2 worm cellular contexts compared by ENCODE assay signal in genomic region chrII:7812332-7812731, ce11.
TF ChIP-seq lines count a peak whose summit lies in the region.

No protein-coding gene starts in this region.

TF ChIP-seq in whole organism, early embryonic, 17 proteins besides CTCF, POLR2A, EP300 and RAD21 (continued from another document):
- TF ChIP-seq tra-4 (tag; optimal IDR thresholded peaks at IDR 0.05; lab: Kevin White, UChicago) (no peak), ceh-36 (tag; optimal IDR thresholded peaks at IDR 0.05; lab: Kevin White, UChicago) (peak; percentile 34)

TF ChIP-seq in whole organism, late embryonic, 69 proteins besides CTCF, POLR2A, EP300 and RAD21 (continued from another document):
- TF ChIP-seq pha-2 (tag; optimal IDR thresholded peaks at IDR 0.05; lab: Kevin White, UChicago) (no peak), ceh-9 (tag; optimal IDR thresholded peaks at IDR 0.05; lab: Kevin White, UChicago) (no peak), pqm-1 (tag; optimal IDR thresholded peaks at IDR 0.05; lab: Kevin White, UChicago) (no peak), nhr-11 (tag; optimal IDR thresholded peaks at IDR 0.05; lab: Kevin White, UChicago) (no peak), fkh-10 (GFP tag; optimal IDR thresholded peaks at IDR 0.05; lab: Kevin White, UChicago) (no peak), che-1 (tag; optimal IDR thresholded peaks at IDR 0.05; lab: Kevin White, UChicago) (no peak), F13H6.1 (tag; optimal IDR thresholded peaks at IDR 0.05; lab: Kevin White, UChicago) (no peak), sox-4 (tag; optimal IDR thresholded peaks at IDR 0.05; lab: Kevin White, UChicago) (no peak), pat-9 (tag; optimal IDR thresholded peaks at IDR 0.05; lab: Kevin White, UChicago) (no peak)
TF ChIP-seq in whole organism, late embryonic: peak in this region for 4.
